Worm (Caenorhabditis elegans) whole organism, L3 larva: Measurements from ENCODE around the gene idpc-6.
A peak's percentile ranks its signal among the peaks of the same experiment; 100 is the strongest.

Experiments used
- ZK546.5 ChIP-seq: sonication (generic microtip); optimal IDR thresholded peaks from 2 replicates; lab custom pipeline; 2017; ENCODE audit warnings: missing biosample characterization, missing genetic modification characterization
- ama-1 ChIP-seq: fragments of 150-350 bp; optimal IDR thresholded peaks from 2 replicates; lab custom pipeline; 2018
- ceh-16 ChIP-seq: sonication (generic microtip); optimal IDR thresholded peaks from 2 replicates; lab custom pipeline; 2017; ENCODE audit warnings: missing biosample characterization, missing genetic modification characterization
- ceh-28 ChIP-seq: fragments of 150-350 bp; optimal IDR thresholded peaks from 2 replicates; lab custom pipeline; 2014; ENCODE audit warnings: missing biosample characterization, missing genetic modification reagents, missing genetic modification characterization
- ceh-82 ChIP-seq: fragments of 150-350 bp; optimal IDR thresholded peaks from 2 replicates; lab custom pipeline; 2014; ENCODE audit warnings: missing biosample characterization, missing genetic modification characterization
- daf-12 ChIP-seq: fragments of 150-350 bp; optimal IDR thresholded peaks from 2 replicates; lab custom pipeline; 2014; ENCODE audit warnings: missing biosample characterization, missing genetic modification reagents, missing genetic modification characterization
- egl-5 ChIP-seq: fragments of 150-350 bp; optimal IDR thresholded peaks from 2 replicates; lab custom pipeline; 2017; ENCODE audit warnings: missing biosample characterization, missing genetic modification reagents, missing genetic modification characterization, inconsistent platforms
- elt-2 ChIP-seq: sonication (generic microtip); optimal IDR thresholded peaks from 2 replicates; lab custom pipeline; 2016; ENCODE audit warnings: missing genetic modification reagents, mild to moderate bottlenecking, missing genetic modification characterization, missing compliant biosample characterization
- elt-3 ChIP-seq, 3 experiments: fragments of 150-350 bp in 1 of 3; sonication (generic microtip) in 2 of 3; optimal IDR thresholded peaks; 2 replicates in 2 of 3; 4 replicates in 1 of 3; lab custom pipeline; 2014 to 2017; ENCODE audit warnings: missing biosample characterization in 3 of 3, missing genetic modification characterization in 3 of 3
- eor-1 ChIP-seq, 2 experiments: fragments of 150-350 bp; optimal IDR thresholded peaks; 2 replicates each; lab custom pipeline; 2014 to 2018; ENCODE audit warnings: missing biosample characterization in 2 of 2, missing genetic modification characterization in 2 of 2
- fkh-2 ChIP-seq: fragments of 150-350 bp; optimal IDR thresholded peaks from 2 replicates; lab custom pipeline; 2014; ENCODE audit warnings: missing biosample characterization, missing genetic modification reagents, missing genetic modification characterization
- fos-1 ChIP-seq: fragments of 150-350 bp; optimal IDR thresholded peaks from 2 replicates; lab custom pipeline; 2014; ENCODE audit warnings: missing biosample characterization, missing genetic modification characterization
- hmg-11 ChIP-seq: sonication (generic microtip); optimal IDR thresholded peaks from 2 replicates; lab custom pipeline; 2016; ENCODE audit warnings: missing genetic modification characterization, missing compliant biosample characterization
- jun-1 ChIP-seq: fragments of 150-350 bp; optimal IDR thresholded peaks from 2 replicates; lab custom pipeline; 2014; ENCODE audit warnings: missing biosample characterization, missing genetic modification reagents, missing genetic modification characterization
- lsy-12 ChIP-seq: sonication (generic microtip); optimal IDR thresholded peaks from 2 replicates; lab custom pipeline; 2016; ENCODE audit warnings: mild to moderate bottlenecking, missing genetic modification characterization, missing compliant biosample characterization
- mdl-1 ChIP-seq: fragments of 150-350 bp; optimal IDR thresholded peaks from 2 replicates; lab custom pipeline; 2014; ENCODE audit warnings: missing biosample characterization, missing genetic modification characterization
- nhr-11 ChIP-seq: fragments of 150-350 bp; optimal IDR thresholded peaks from 2 replicates; lab custom pipeline; 2014; ENCODE audit warnings: missing biosample characterization, missing genetic modification characterization
- nhr-23 ChIP-seq: fragments of 150-350 bp; optimal IDR thresholded peaks from 2 replicates; lab custom pipeline; 2014; ENCODE audit warnings: missing biosample characterization, missing genetic modification reagents, missing genetic modification characterization
- nhr-237 ChIP-seq: fragments of 150-350 bp; optimal IDR thresholded peaks from 2 replicates; lab custom pipeline; 2014; ENCODE audit warnings: missing biosample characterization, missing genetic modification characterization
- nhr-28 ChIP-seq: fragments of 150-350 bp; optimal IDR thresholded peaks from 2 replicates; lab custom pipeline; 2014; ENCODE audit warnings: missing biosample characterization, missing genetic modification characterization
- nhr-43 ChIP-seq: sonication (generic microtip); optimal IDR thresholded peaks from 2 replicates; lab custom pipeline; 2016; ENCODE audit warnings: mild to moderate bottlenecking, missing genetic modification characterization, missing compliant biosample characterization; ENCODE audit not compliant: poor library complexity, severe bottlenecking
- nhr-67 ChIP-seq: fragments of 150-350 bp; optimal IDR thresholded peaks from 2 replicates; lab custom pipeline; 2014; ENCODE audit warnings: missing biosample characterization, missing genetic modification characterization
- nhr-77 ChIP-seq: fragments of 150-350 bp; optimal IDR thresholded peaks from 2 replicates; lab custom pipeline; 2014; ENCODE audit warnings: missing biosample characterization, missing genetic modification characterization
- pha-4 ChIP-seq: fragments of 150-350 bp; optimal IDR thresholded peaks from 2 replicates; lab custom pipeline; 2014; ENCODE audit warnings: missing biosample characterization, missing genetic modification reagents, missing genetic modification characterization
- pqm-1 ChIP-seq: fragments of 150-350 bp; optimal IDR thresholded peaks from 2 replicates; lab custom pipeline; 2017; ENCODE audit warnings: missing biosample characterization, missing genetic modification characterization, inconsistent platforms
- skn-1 ChIP-seq: fragments of 150-350 bp; optimal IDR thresholded peaks from 2 replicates; lab custom pipeline; 2014; ENCODE audit warnings: missing biosample characterization, missing genetic modification characterization
- snpc-4 ChIP-seq: fragments of 150-350 bp; optimal IDR thresholded peaks from 2 replicates; lab custom pipeline; 2014; ENCODE audit warnings: missing biosample characterization, missing genetic modification characterization
- tbx-2 ChIP-seq: sonication (generic microtip); optimal IDR thresholded peaks from 2 replicates; lab custom pipeline; 2016; ENCODE audit warnings: mild to moderate bottlenecking, missing genetic modification characterization, missing compliant biosample characterization
- unc-62 ChIP-seq: fragments of 150-350 bp; sonication (generic microtip); optimal IDR thresholded peaks from 4 replicates; lab custom pipeline; 2014; ENCODE audit warnings: missing biosample characterization, missing genetic modification reagents, missing genetic modification characterization
- zag-1 ChIP-seq: fragments of 150-350 bp; optimal IDR thresholded peaks from 2 replicates; lab custom pipeline; 2014; ENCODE audit warnings: missing biosample characterization, missing genetic modification characterization
- ztf-11 ChIP-seq: fragments of 150-350 bp; optimal IDR thresholded peaks from 2 replicates; lab custom pipeline; 2014; ENCODE audit warnings: missing biosample characterization, missing genetic modification characterization
- ztf-4 ChIP-seq: fragments of 150-350 bp; optimal IDR thresholded peaks from 2 replicates; lab custom pipeline; 2014; ENCODE audit warnings: missing biosample characterization, missing genetic modification characterization

idpc-6 gene

ce11 chrV:9583323-9583644 lies 36.7 kb upstream of the idpc-6 start, which contains the start of gene K09G1.1:
Gene K09G1.1 (plus strand): TSS chrV:9583545.
- TF ChIP-seq fkh-2 (tag; lab: Kevin White, UChicago) (no peak), snpc-4 (tag; lab: Kevin White, UChicago) (no peak), nhr-43 (tag; lab: Kevin White, UChicago) (no peak), nhr-77 (tag; lab: Kevin White, UChicago) (no peak), daf-12 (tag; lab: Kevin White, UChicago) (no peak), elt-3 (tag; optimal IDR thresholded peaks at IDR 0.05; lab: Kevin White, UChicago) (no peak), mdl-1 (tag; lab: Kevin White, UChicago) (no peak), tbx-2 (tag; lab: Kevin White, UChicago) (no peak), nhr-11 (no peak), ceh-28 (tag; lab: Kevin White, UChicago) (no peak), unc-62 (GFP tag; lab: Kevin White, UChicago) (no peak)

ce11 chrV:9584263-9584662 lies 35.7 kb upstream of the idpc-6 start:
- no peak for TF ChIP-seq fkh-2 (tag; lab: Kevin White, UChicago)
- TF ChIP-seq pha-4 (tag; lab: Kevin White, UChicago), result no peak
- TF ChIP-seq mdl-1 (tag; lab: Kevin White, UChicago), result no peak
- TF ChIP-seq skn-1, result no peak
- TF ChIP-seq fos-1 (tag; lab: Kevin White, UChicago), result no peak
- TF ChIP-seq egl-5 (tag; lab: Kevin White, UChicago), result no peak
- no peak for TF ChIP-seq nhr-11
- no peak for TF ChIP-seq eor-1 (tag; optimal IDR thresholded peaks at IDR 0.05; lab: Kevin White, UChicago)
- no peak for TF ChIP-seq lsy-12 (tag; lab: Kevin White, UChicago)
- TF ChIP-seq ztf-11 (tag; lab: Kevin White, UChicago), result no peak
- TF ChIP-seq ama-1 (lab: Kevin White, UChicago), result no peak

- TF ChIP-seq ceh-82 (tag; lab: Kevin White, UChicago), result no peak
- TF ChIP-seq nhr-237 (tag; lab: Kevin White, UChicago), result no peak
- TF ChIP-seq ztf-11 (tag; lab: Kevin White, UChicago), result no peak
- no peak for TF ChIP-seq mdl-1 (tag; lab: Kevin White, UChicago)
- TF ChIP-seq nhr-67, result no peak
- TF ChIP-seq hmg-11 (tag; lab: Kevin White, UChicago), result no peak
- TF ChIP-seq nhr-77 (tag; lab: Kevin White, UChicago), result no peak
- TF ChIP-seq ztf-4, result no peak
- no peak for TF ChIP-seq ama-1 (lab: Kevin White, UChicago)
- TF ChIP-seq ceh-16, result no peak
- no peak for TF ChIP-seq eor-1 (tag; optimal IDR thresholded peaks at IDR 0.05; lab: Kevin White, UChicago)
- TF ChIP-seq jun-1 (tag; lab: Kevin White, UChicago), result no peak
- no peak for TF ChIP-seq lsy-12 (tag; lab: Kevin White, UChicago)
- TF ChIP-seq elt-2 (tag; lab: Kevin White, UChicago), result no peak
These were observed 32.3 kb upstream of the idpc-6 start for ce11 chrV:9587619-9588018.

ce11 chrV:9588574-9588973 lies 31.4 kb upstream of the idpc-6 start:
- TF ChIP-seq ceh-16 (no peak), mdl-1 (tag; lab: Kevin White, UChicago) (no peak), nhr-43 (tag; lab: Kevin White, UChicago) (peak; percentile 13), nhr-23 (peak; percentile 54)
- TF ChIP-seq, all 47 proteins: peak for 2

ce11 chrV:9590317-9590716 lies 29.6 kb upstream of the idpc-6 start, which contains the start of gene K09G1.2:
Gene K09G1.2 (plus strand): TSS chrV:9590617.
- TF ChIP-seq eor-1 (tag; optimal IDR thresholded peaks at IDR 0.05; lab: Kevin White, UChicago) (no peak), ceh-28 (tag; lab: Kevin White, UChicago) (no peak), egl-5 (tag; lab: Kevin White, UChicago) (no peak), nhr-28 (tag; lab: Kevin White, UChicago) (no peak), lsy-12 (tag; lab: Kevin White, UChicago) (no peak), ZK546.5 (tag; lab: Kevin White, UChicago) (no peak), fos-1 (tag; lab: Kevin White, UChicago) (no peak), elt-3 (tag; optimal IDR thresholded peaks at IDR 0.05; lab: Kevin White, UChicago) (no peak), nhr-67 (no peak), nhr-43 (tag; lab: Kevin White, UChicago) (no peak), pha-4 (tag; lab: Kevin White, UChicago) (no peak), pqm-1 (no peak), zag-1 (no peak)
